Fruit fly (Drosophila melanogaster) whole organism, pupa: ENCODE data around the gene Lamtor4.

Source experiments
- CG10348 ChIP-seq: fragments of 200-800 bp; sonication (Bioruptor generic); IDR thresholded peaks from 2 replicates; pipeline ENCODE4 v1.3.6; 2022; ENCODE audit warnings: missing biosample characterization, missing genetic modification characterization
- CG12605 ChIP-seq: fragments of 200-800 bp; sonication (Bioruptor generic); IDR thresholded peaks from 2 replicates; pipeline ENCODE4 v1.3.6; 2022; ENCODE audit warnings: missing biosample characterization, missing genetic modification characterization
- CG13204 ChIP-seq: fragments of 200-800 bp; sonication (Bioruptor generic); optimal IDR thresholded peaks from 2 replicates; lab custom pipeline; 2018; ENCODE audit warnings: missing biosample characterization, mild to moderate bottlenecking, missing genetic modification characterization, moderate library complexity
- CG14655 ChIP-seq: fragments of 200-800 bp; sonication (Bioruptor generic); optimal IDR thresholded peaks from 3 replicates; lab custom pipeline; 2017; ENCODE audit warnings: mild to moderate bottlenecking, missing biosample characterization, missing genetic modification reagents, missing genetic modification characterization
- CG15710 ChIP-seq: fragments of 200-800 bp; sonication (Bioruptor generic); optimal IDR thresholded peaks from 2 replicates; lab custom pipeline; 2018; ENCODE audit warnings: missing biosample characterization, mild to moderate bottlenecking, missing genetic modification characterization, moderate library complexity
- CG17806 ChIP-seq: fragments of 200-800 bp; sonication (Bioruptor generic); optimal IDR thresholded peaks from 2 replicates; lab custom pipeline; 2018; ENCODE audit warnings: missing biosample characterization, mild to moderate bottlenecking, missing genetic modification characterization, moderate library complexity
- CG32121 ChIP-seq: fragments of 200-800 bp; sonication (Bioruptor generic); IDR thresholded peaks from 2 replicates; pipeline ENCODE4 v1.3.6; 2022; ENCODE audit warnings: missing biosample characterization, missing genetic modification characterization
- CG34367 ChIP-seq: fragments of 200-800 bp; sonication (Bioruptor generic); optimal IDR thresholded peaks from 2 replicates; lab custom pipeline; 2018; ENCODE audit warnings: missing biosample characterization, mild to moderate bottlenecking, missing genetic modification characterization
- CG4496 ChIP-seq: fragments of 200-800 bp; sonication (Bioruptor generic); IDR thresholded peaks from 3 replicates; pipeline ENCODE4 v1.3.6; 2022; ENCODE audit warnings: missing biosample characterization, missing genetic modification characterization
- CG8159 ChIP-seq: fragments of 200-800 bp; sonication (Bioruptor generic); optimal IDR thresholded peaks from 3 replicates; lab custom pipeline; 2018; ENCODE audit warnings: missing biosample characterization, mild to moderate bottlenecking, missing genetic modification characterization, moderate library complexity
- CG8301 ChIP-seq: fragments of 200-800 bp; sonication (Bioruptor generic); optimal IDR thresholded peaks from 2 replicates; lab custom pipeline; 2018; ENCODE audit warnings: missing biosample characterization, mild to moderate bottlenecking, missing genetic modification characterization
- CG9948 ChIP-seq: fragments of 200-800 bp; sonication (Bioruptor generic); optimal IDR thresholded peaks from 2 replicates; lab custom pipeline; 2018; ENCODE audit warnings: missing biosample characterization, mild to moderate bottlenecking, missing genetic modification characterization, moderate library complexity
- D1 ChIP-seq: fragments of 200-800 bp; sonication (Bioruptor generic); optimal IDR thresholded peaks from 2 replicates; lab custom pipeline; 2018; ENCODE audit warnings: missing biosample characterization, mild to moderate bottlenecking, missing genetic modification characterization, moderate library complexity
- EcR ChIP-seq: fragments of 200-800 bp; sonication (Bioruptor generic); optimal IDR thresholded peaks from 3 replicates; lab custom pipeline; 2019; ENCODE audit warnings: missing biosample characterization, missing genetic modification characterization, mild to moderate bottlenecking, moderate library complexity, missing genetic modification reagents
- Ets98B ChIP-seq: fragments of 200-800 bp; sonication (Bioruptor generic); IDR thresholded peaks from 2 replicates; pipeline ENCODE4 v1.3.6; 2022; ENCODE audit warnings: missing biosample characterization, missing genetic modification characterization
- Pif1A ChIP-seq: fragments of 200-800 bp; sonication (Bioruptor generic); optimal IDR thresholded peaks from 3 replicates; lab custom pipeline; 2016; ENCODE audit warnings: missing biosample characterization, missing genetic modification characterization
- Pif1B ChIP-seq: fragments of 200-800 bp; sonication (Bioruptor generic); optimal IDR thresholded peaks from 3 replicates; lab custom pipeline; 2016; ENCODE audit warnings: missing biosample characterization, missing genetic modification characterization
- Snoo ChIP-seq: fragments of 200-800 bp; sonication (Bioruptor generic); optimal IDR thresholded peaks from 3 replicates; lab custom pipeline; 2017; ENCODE audit warnings: missing biosample characterization, mild to moderate bottlenecking, missing genetic modification characterization, inconsistent platforms
- fd96Ca ChIP-seq: fragments of 200-800 bp; sonication (Bioruptor generic); IDR thresholded peaks from 3 replicates; pipeline ENCODE4 v1.3.6; 2022; ENCODE audit warnings: missing biosample characterization, missing genetic modification characterization
- gl ChIP-seq: fragments of 200-800 bp; sonication (Bioruptor generic); optimal IDR thresholded peaks from 2 replicates; lab custom pipeline; 2018; ENCODE audit warnings: missing biosample characterization, mild to moderate bottlenecking, missing genetic modification characterization
- rn ChIP-seq: fragments of 200-800 bp; sonication (Bioruptor generic); IDR thresholded peaks from 2 replicates; pipeline ENCODE4 v1.3.6; 2022; ENCODE audit warnings: missing biosample characterization, missing genetic modification characterization

The Lamtor4 gene

DNA sequence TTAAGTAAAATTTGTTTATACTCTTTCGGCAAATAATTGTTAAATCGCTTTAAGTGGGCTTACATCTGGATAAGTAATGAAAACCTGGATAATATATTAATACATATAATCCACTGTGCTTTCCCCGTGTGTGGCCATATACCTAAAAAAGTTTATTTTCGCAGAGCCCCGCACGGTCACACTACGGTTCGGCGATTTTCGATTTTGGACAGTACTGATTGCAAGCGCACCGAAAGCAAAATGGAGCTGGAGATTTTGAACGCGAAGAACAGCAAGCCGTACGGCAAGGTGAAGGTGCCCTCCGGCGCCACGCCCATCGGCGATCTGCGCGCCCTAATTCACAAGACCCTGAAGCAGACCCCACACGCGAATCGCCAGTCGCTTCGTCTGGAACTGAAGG is 6.6 kb downstream of the Lamtor4 start, which contains the start of gene Sc2:
Sc2 (plus strand) TSS at position 192 of the 400 bp plus-strand sequence.
- TF ChIP-seq Snoo (tag; lab: Kevin White, UChicago): no peak
- no peak for TF ChIP-seq Ets98B (GFP tag; lab: Robert Waterston, UW)
- TF ChIP-seq CG34367 (tag; lab: Kevin White, UChicago): no peak
- no peak for TF ChIP-seq CG9948 (tag; lab: Kevin White, UChicago)
- TF ChIP-seq CG4496 (GFP tag; lab: Robert Waterston, UW): no peak; the same call in 2 of the 3 replicates
- no peak for TF ChIP-seq CG32121 (GFP tag; lab: Robert Waterston, UW)
- TF ChIP-seq CG15710 (tag; lab: Kevin White, UChicago): no peak
- TF ChIP-seq EcR (GFP tag; lab: Kevin White, UChicago): no peak
- no peak for TF ChIP-seq D1 (tag; lab: Kevin White, UChicago)
- no peak for TF ChIP-seq CG8301
- TF ChIP-seq CG8159 (tag; lab: Kevin White, UChicago): no peak
- no peak for TF ChIP-seq CG12605 (GFP tag; lab: Robert Waterston, UW)
- TF ChIP-seq CG14655 (GFP tag; lab: Kevin White, UChicago): no peak
- no peak for TF ChIP-seq fd96Ca
- no peak for TF ChIP-seq CG13204 (GFP tag; lab: Kevin White, UChicago)
- TF ChIP-seq Pif1B: no peak

DNA sequence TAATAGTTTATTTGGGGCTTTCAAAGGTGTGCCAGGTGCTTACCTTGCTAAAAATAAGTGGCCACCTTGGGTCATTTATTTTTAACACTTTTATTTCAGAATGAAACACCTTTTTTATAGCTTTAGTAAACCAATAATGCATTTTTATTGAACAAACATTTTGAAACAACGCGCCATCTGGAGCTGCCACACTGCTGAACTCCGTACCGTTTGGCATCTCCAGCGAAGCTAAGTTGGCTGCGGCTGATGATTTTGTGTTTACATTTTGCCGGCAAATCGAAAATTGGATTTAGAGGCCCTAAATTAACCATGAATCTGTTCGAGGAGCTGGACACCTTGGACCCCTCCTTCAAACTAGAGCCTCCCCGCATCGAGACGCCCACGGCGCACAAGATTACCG is 8.4 kb downstream of the Lamtor4 start, which contains the start of gene ida:
ida (plus strand) TSS at position 234 of the 400 bp plus-strand sequence.
- TF ChIP-seq CG4496 (GFP tag; lab: Robert Waterston, UW) (peak; percentile 50; the same call in 1 of the 3 replicates), CG17806 (no peak)

DNA sequence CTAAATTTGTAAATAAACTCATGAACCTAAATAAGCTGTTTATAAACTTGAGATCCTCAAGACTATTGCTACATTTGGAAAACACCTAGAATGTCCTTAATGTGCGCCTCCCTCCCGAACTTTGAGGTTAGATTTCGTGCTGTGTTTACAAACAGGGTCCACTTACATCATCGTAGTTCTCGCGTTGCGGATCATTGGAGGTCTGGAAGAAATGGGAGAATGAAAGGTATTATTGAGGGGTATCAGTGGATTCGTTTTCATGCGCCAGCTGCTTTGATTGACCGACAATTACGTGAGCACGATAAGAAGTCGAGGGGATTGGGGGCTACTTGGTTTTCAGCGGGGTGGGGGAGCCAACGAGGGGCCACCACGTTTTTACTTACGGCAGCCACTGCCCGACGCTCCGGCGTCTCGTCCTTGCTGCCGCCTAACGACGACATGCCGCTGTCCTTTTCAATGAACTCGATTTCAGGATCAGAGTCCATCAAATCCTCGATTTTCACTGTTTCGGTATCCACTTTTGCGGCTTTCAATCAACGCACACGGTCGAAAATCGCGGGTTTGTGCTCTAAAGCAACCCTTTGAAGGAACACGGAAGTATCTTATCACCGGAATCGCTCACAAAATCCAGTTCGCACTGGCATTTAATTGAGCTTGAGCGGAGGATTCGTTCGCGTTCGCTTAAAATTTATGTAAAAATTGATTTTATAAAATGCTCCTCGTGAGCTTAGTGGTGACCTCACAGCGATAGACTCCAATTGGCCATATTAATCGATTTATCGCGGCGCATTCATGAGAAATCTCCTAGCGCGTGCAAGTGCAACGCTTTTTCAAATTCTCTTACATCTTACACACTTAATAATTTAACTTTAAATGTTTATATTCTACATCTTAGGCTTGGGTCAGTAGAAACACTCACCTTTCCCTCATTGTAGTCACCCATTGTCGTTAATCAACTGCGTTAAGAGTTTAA is 12.4 kb downstream of the Lamtor4 start:
- TF ChIP-seq Pif1B (no peak), EcR (GFP tag; lab: Kevin White, UChicago) (peak; percentile 87), D1 (tag; lab: Kevin White, UChicago) (no peak), CG32121 (GFP tag; lab: Robert Waterston, UW) (no peak)

DNA sequence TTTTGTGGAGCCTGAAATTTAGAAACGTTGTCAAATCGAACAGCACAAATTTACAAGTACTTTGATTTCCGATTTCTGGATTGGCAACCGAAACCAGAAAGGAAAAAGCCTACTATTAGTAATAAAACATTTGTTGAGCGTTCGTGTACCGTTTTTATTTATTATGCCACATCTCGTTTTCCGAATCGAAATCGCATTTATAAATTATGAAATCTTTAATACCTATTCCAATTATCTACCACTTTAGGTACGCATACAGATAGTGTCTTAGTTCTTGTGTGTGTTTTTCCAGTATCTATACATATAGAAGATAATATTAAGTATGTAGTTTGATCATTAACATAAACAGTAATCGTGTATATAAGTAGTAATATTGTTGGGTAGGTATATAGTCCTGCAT is 13.1 kb downstream of the Lamtor4 start, which contains the start of gene mge:
mge (minus strand) TSS at position 101 of the 400 bp plus-strand sequence.
- TF ChIP-seq CG13204 (GFP tag; lab: Kevin White, UChicago) (no peak), D1 (tag; lab: Kevin White, UChicago) (no peak), EcR (GFP tag; lab: Kevin White, UChicago) (no peak), CG32121 (GFP tag; lab: Robert Waterston, UW) (no peak), CG12605 (GFP tag; lab: Robert Waterston, UW) (no peak), CG15710 (tag; lab: Kevin White, UChicago) (no peak), Ets98B (GFP tag; lab: Robert Waterston, UW) (no peak), Pif1B (no peak), CG8159 (tag; lab: Kevin White, UChicago) (no peak), CG14655 (GFP tag; lab: Kevin White, UChicago) (no peak), fd96Ca (no peak), Snoo (tag; lab: Kevin White, UChicago) (no peak), CG10348 (no peak), CG8301 (no peak)

DNA sequence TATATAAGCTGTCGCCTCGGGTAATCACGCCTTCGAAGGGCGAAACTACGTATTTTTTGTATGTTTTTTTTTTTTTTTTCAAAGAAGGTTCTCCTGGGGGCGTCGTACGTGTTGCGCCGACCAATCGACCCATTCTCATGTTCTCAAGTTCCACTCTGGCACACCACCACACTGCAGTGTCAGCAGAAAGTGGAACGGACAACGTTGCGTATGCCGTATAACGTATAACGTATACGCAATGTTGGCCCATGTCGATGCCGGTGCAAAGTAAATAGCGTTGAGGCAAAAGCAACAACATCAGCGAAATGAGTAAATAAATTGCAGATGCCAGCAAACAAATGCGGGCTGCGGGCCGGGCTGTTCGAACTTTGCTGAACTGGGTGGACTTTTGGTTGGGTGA is 15.4 kb downstream of the Lamtor4 start:
- TF ChIP-seq CG9948 (tag; lab: Kevin White, UChicago) (no peak), rn (GFP tag; lab: Robert Waterston, UW) (no peak), CG14655 (GFP tag; lab: Kevin White, UChicago) (no peak), fd96Ca (no peak), Pif1B (no peak), Snoo (tag; lab: Kevin White, UChicago) (no peak), D1 (tag; lab: Kevin White, UChicago) (no peak), CG4496 (GFP tag; lab: Robert Waterston, UW) (no peak), Ets98B (GFP tag; lab: Robert Waterston, UW) (no peak), CG8159 (tag; lab: Kevin White, UChicago) (no peak), CG17806 (no peak), CG34367 (tag; lab: Kevin White, UChicago) (no peak), EcR (GFP tag; lab: Kevin White, UChicago) (no peak), CG32121 (GFP tag; lab: Robert Waterston, UW) (no peak), CG15710 (tag; lab: Kevin White, UChicago) (no peak), CG8301 (no peak)

DNA sequence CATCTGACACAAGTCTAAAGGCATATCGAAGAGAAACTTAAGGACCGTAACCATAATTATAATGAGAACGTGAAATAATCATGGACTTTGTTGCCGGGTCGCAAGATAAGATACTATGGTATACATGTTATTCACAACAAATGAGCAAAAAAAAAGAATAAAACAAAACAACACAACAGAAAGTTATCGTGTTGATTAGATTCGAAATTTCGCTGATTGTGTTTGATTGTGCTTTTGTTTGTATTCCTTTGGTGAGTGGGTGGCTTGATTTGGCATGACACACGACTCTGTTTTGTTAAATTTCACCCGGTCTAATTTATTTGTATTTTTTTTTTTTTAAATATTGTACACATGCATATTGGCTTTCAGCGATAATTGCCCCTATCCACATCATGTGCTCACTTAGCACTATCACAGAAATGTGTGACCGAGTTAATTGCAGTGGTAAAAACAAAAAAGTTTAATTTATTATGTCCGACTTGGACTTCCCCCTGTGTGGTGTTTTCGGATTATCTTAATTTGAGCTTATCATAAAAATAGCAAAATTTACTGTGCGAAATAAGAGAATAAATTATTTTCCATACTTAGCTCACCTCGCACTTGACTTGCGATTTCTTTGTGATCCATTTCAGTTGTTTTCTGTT is 27.1 kb downstream of the Lamtor4 start:
- TF ChIP-seq EcR (GFP tag; lab: Kevin White, UChicago) (no peak), gl (no peak), Pif1A (no peak), CG9948 (tag; lab: Kevin White, UChicago) (no peak), CG12605 (GFP tag; lab: Robert Waterston, UW) (no peak), CG8159 (tag; lab: Kevin White, UChicago) (no peak), CG10348 (no peak)
